Fruit fly (Drosophila melanogaster): ENCODE data around the gene CG14275.
A peak's percentile ranks its signal among the peaks of the same experiment; 100 is the strongest.

The CG14275 gene

dm6 chr2L:8305409-8305808 is 21.8 kb upstream of the CG14275 start, which contains the start of gene CG7840 (continued):
- peak; percentile 92 for TF ChIP-seq Bgb (GFP tag; IDR thresholded peaks at IDR 0.05; ENCODE audit: partially characterized antibody)
- TF ChIP-seq tna (GFP tag; IDR thresholded peaks at IDR 0.05; ENCODE audit: partially characterized antibody) = peak; percentile 78
- peak; percentile 3 for TF ChIP-seq CG14710 (tag; optimal IDR thresholded peaks at IDR 0.05)
- peak; percentile 89 for TF ChIP-seq Dref (GFP tag; IDR thresholded peaks at IDR 0.05)
- peak; percentile 78 for TF ChIP-seq nerfin-2 (GFP tag; IDR thresholded peaks at IDR 0.05; ENCODE audit: partially characterized antibody)
- TF ChIP-seq bbx (GFP tag; IDR thresholded peaks at IDR 0.05; ENCODE audit: partially characterized antibody) = peak; percentile 91
- no peak for TF ChIP-seq NK7.1 (GFP tag; optimal IDR thresholded peaks at IDR 0.05)
- TF ChIP-seq nmo (GFP tag; optimal IDR thresholded peaks at IDR 0.05) = no peak
- peak; percentile 78 for TF ChIP-seq HLH4C (GFP tag; IDR thresholded peaks at IDR 0.05; ENCODE audit: partially characterized antibody)
- peak; percentile 95 for TF ChIP-seq CG13287 (GFP tag; IDR thresholded peaks at IDR 0.05; ENCODE audit: partially characterized antibody)
- TF ChIP-seq CG8089 (GFP tag; optimal IDR thresholded peaks at IDR 0.05) = no peak
- peak; percentile 57 for TF ChIP-seq Blimp-1 (GFP tag; optimal IDR thresholded peaks at IDR 0.05)
- peak; percentile 67; the same call in 2 of the 3 replicates for TF ChIP-seq vnd (GFP tag; IDR thresholded peaks at IDR 0.05; ENCODE audit: partially characterized antibody)
- peak; percentile 54 for TF ChIP-seq CG15514 (GFP tag; optimal IDR thresholded peaks at IDR 0.05)
- peak; percentile 95 for TF ChIP-seq unc-4 (GFP tag; IDR thresholded peaks at IDR 0.05; ENCODE audit: partially characterized antibody)
- no peak for TF ChIP-seq bsh (GFP tag; optimal IDR thresholded peaks at IDR 0.05)
- peak; percentile 57 for TF ChIP-seq Med (GFP tag)
- no peak for TF ChIP-seq CG2678 (tag; optimal IDR thresholded peaks at IDR 0.05)
- TF ChIP-seq CG14860 (GFP tag; IDR thresholded peaks at IDR 0.05; ENCODE audit: partially characterized antibody) = peak; percentile 82
- peak; percentile 88 for TF ChIP-seq Scr (GFP tag; IDR thresholded peaks at IDR 0.05; ENCODE audit: partially characterized antibody)
- peak; percentile 57; the same call in 1 of the 3 replicates for TF ChIP-seq CG11560 (tag; IDR thresholded peaks at IDR 0.05)
- TF ChIP-seq Doc3 (GFP tag; IDR thresholded peaks at IDR 0.05; ENCODE audit: partially characterized antibody) = peak; percentile 90
- no peak for TF ChIP-seq HLHmδ (GFP tag; optimal IDR thresholded peaks at IDR 0.05)
- TF ChIP-seq CG7786 (GFP tag; optimal IDR thresholded peaks at IDR 0.05) = no peak
- TF ChIP-seq sna (GFP tag; IDR thresholded peaks at IDR 0.05; ENCODE audit: partially characterized antibody) = peak; percentile 82
- TF ChIP-seq Jarid2 (GFP tag; optimal IDR thresholded peaks at IDR 0.05) = no peak
- peak; percentile 78 for TF ChIP-seq mld (GFP tag; IDR thresholded peaks at IDR 0.05; ENCODE audit: partially characterized antibody)
- peak; percentile 91 for TF ChIP-seq CG34224 (GFP tag; IDR thresholded peaks at IDR 0.05; ENCODE audit: partially characterized antibody)
- TF ChIP-seq nau (GFP tag; optimal IDR thresholded peaks at IDR 0.05) = no peak
- TF ChIP-seq row (GFP tag; IDR thresholded peaks at IDR 0.05) = no peak
- TF ChIP-seq Mad (GFP tag; optimal IDR thresholded peaks at IDR 0.05) = no peak
- TF ChIP-seq Meics (GFP tag; optimal IDR thresholded peaks at IDR 0.05) = peak; percentile 74
- TF ChIP-seq CG7556 (GFP tag; optimal IDR thresholded peaks at IDR 0.05) = no peak
- TF ChIP-seq CG12769 (tag; optimal IDR thresholded peaks at IDR 0.05) = no peak
- TF ChIP-seq Fer2 (tag; optimal IDR thresholded peaks at IDR 0.05) = no peak
- peak; percentile 72 for TF ChIP-seq MBD-R2 (GFP tag; IDR thresholded peaks at IDR 0.05)
- peak; percentile 79 for TF ChIP-seq CG2129 (GFP tag; IDR thresholded peaks at IDR 0.05; ENCODE audit: partially characterized antibody)
- peak; percentile 88 for TF ChIP-seq amos (GFP tag; IDR thresholded peaks at IDR 0.05; ENCODE audit: partially characterized antibody)
- TF ChIP-seq CoRest (tag; optimal IDR thresholded peaks at IDR 0.05) = peak; percentile 3
- TF ChIP-seq stwl (tag; optimal IDR thresholded peaks at IDR 0.05) = peak; percentile 14
- peak; percentile 93 for TF ChIP-seq E2f2 (GFP tag; IDR thresholded peaks at IDR 0.05)
- no peak for TF ChIP-seq dpn (GFP tag; optimal IDR thresholded peaks at IDR 0.05)
- TF ChIP-seq Dp (GFP tag; optimal IDR thresholded peaks at IDR 0.05) = peak; percentile 88
- TF ChIP-seq CG2712 (tag; optimal IDR thresholded peaks at IDR 0.05) = peak; percentile 5
- TF ChIP-seq MESR4 (GFP tag; optimal IDR thresholded peaks at IDR 0.05) = peak; percentile 57
- TF ChIP-seq CG12942 (GFP tag; optimal IDR thresholded peaks at IDR 0.05) = no peak
- peak; percentile 91 for TF ChIP-seq Opbp (GFP tag; IDR thresholded peaks at IDR 0.05; ENCODE audit: partially characterized antibody)

Data from whole organism, embryonic.